Fruit fly (Drosophila melanogaster) whole organism, adult: Measurements from ENCODE around the gene CG12171.

ENCODE experiments used
- CG14711 ChIP-seq: fragments of 200-800 bp; sonication (Bioruptor generic); optimal IDR thresholded peaks from 2 replicates; lab custom pipeline; 2018; ENCODE audit warnings: missing biosample characterization, mild to moderate bottlenecking, missing genetic modification characterization, moderate library complexity
- CG1620 ChIP-seq: fragments of 200-800 bp; sonication (Bioruptor generic); optimal IDR thresholded peaks from 2 replicates; lab custom pipeline; 2016; ENCODE audit warnings: missing biosample characterization, missing genetic modification characterization
- CG33017 ChIP-seq: fragments of 200-800 bp; sonication (Bioruptor generic); optimal IDR thresholded peaks from 2 replicates; lab custom pipeline; 2018; ENCODE audit warnings: missing biosample characterization, mild to moderate bottlenecking, missing genetic modification characterization, moderate library complexity
- CG5204 ChIP-seq: fragments of 200-800 bp; sonication (Bioruptor generic); optimal IDR thresholded peaks from 2 replicates; lab custom pipeline; 2016; ENCODE audit warnings: missing biosample characterization, missing genetic modification characterization
- CG7045 ChIP-seq: fragments of 200-800 bp; sonication (Bioruptor generic); optimal IDR thresholded peaks from 2 replicates; lab custom pipeline; 2017; ENCODE audit warnings: missing biosample characterization, mild to moderate bottlenecking, missing genetic modification characterization
- Hr96 ChIP-seq: fragments of 200-800 bp; sonication (Bioruptor generic); optimal IDR thresholded peaks from 2 replicates; lab custom pipeline; 2016; ENCODE audit warnings: missing biosample characterization, missing genetic modification characterization
- bab1 ChIP-seq: fragments of 200-800 bp; sonication (Bioruptor generic); optimal IDR thresholded peaks from 3 replicates; lab custom pipeline; 2019; ENCODE audit warnings: missing biosample characterization, mild to moderate bottlenecking, missing genetic modification characterization, moderate library complexity
- cic ChIP-seq: fragments of 200-800 bp; sonication (Bioruptor generic); optimal IDR thresholded peaks from 2 replicates; lab custom pipeline; 2017; ENCODE audit warnings: missing biosample characterization, mild to moderate bottlenecking, missing genetic modification characterization, moderate library complexity
- cnc ChIP-seq, 2 experiments: fragments of >200 bp; optimal IDR thresholded peaks; 2 replicates each; lab custom pipeline; 2017
- kay ChIP-seq: fragments of 200-800 bp; sonication (Bioruptor generic); peaks from one replicate; lab custom pipeline; 2016; ENCODE audit warnings: missing biosample characterization, missing genetic modification characterization, borderline replicate concordance
- ovo ChIP-seq: fragments of 200-800 bp; sonication (Bioruptor generic); optimal IDR thresholded peaks from 2 replicates; lab custom pipeline; 2016; ENCODE audit warnings: missing biosample characterization, missing genetic modification characterization
- pad ChIP-seq: fragments of 200-800 bp; sonication (Bioruptor generic); optimal IDR thresholded peaks from 3 replicates; lab custom pipeline; 2017; ENCODE audit warnings: missing biosample characterization, missing genetic modification characterization, mild to moderate bottlenecking, moderate library complexity, missing genetic modification reagents
- tj ChIP-seq: fragments of 200-800 bp; sonication (Bioruptor generic); optimal IDR thresholded peaks from 3 replicates; lab custom pipeline; 2017; ENCODE audit warnings: missing biosample characterization, mild to moderate bottlenecking, missing genetic modification characterization, moderate library complexity
- toe ChIP-seq: fragments of 200-800 bp; sonication (Bioruptor generic); optimal IDR thresholded peaks from 2 replicates; lab custom pipeline; 2016; ENCODE audit warnings: missing biosample characterization, missing genetic modification characterization

DNA sequence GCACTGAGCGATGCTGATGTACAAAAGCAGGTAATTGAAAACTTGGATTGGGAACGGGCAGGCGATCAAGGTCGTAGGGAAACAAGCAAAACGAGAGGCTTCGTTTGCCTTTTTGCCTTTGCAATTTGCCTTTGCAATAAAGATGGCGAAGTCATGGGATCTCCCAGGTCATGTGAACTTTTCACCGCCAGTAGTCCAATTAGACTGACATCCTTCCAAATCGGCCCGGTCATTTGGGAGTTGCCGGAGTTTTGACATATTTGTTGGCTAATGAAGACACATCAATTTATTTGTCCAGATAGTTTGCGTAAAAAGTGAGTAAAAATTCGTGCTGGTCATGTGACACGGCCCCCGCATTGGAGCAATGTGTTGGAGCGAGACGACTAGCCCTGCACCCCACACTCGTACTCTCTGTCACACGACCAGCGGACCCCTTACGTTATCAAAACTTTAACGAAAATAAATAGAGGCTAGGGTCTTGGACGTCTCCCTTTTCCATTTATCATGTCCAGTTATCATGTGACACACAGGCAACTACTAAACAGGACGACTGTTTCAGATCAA lies 41.3 kb upstream of the CG12171 start:
- no peak for TF ChIP-seq CG7045 (GFP tag; lab: Kevin White, UChicago)
- TF ChIP-seq pad (GFP tag; lab: Kevin White, UChicago): peak; percentile 74
- TF ChIP-seq tj: peak; percentile 20
- no peak for TF ChIP-seq kay (GFP tag; lab: Kevin White, UChicago)
- TF ChIP-seq CG14711 (tag; lab: Kevin White, UChicago): no peak
- no peak for TF ChIP-seq CG5204 (GFP tag; lab: Kevin White, UChicago)
- TF ChIP-seq cic: peak; percentile 67
- peak; percentile 15 for TF ChIP-seq bab1 (GFP tag; lab: Kevin White, UChicago)
- no peak for TF ChIP-seq toe (GFP tag; lab: Kevin White, UChicago)
- TF ChIP-seq Hr96 (GFP tag; lab: Kevin White, UChicago): no peak
- TF ChIP-seq ovo (GFP tag; lab: Kevin White, UChicago): no peak
- TF ChIP-seq CG1620 (GFP tag; lab: Kevin White, UChicago): no peak
- no peak for TF ChIP-seq cnc (optimal IDR thresholded peaks at IDR 0.05; lab: Kevin White, UChicago)
- TF ChIP-seq CG33017 (tag; lab: Kevin White, UChicago): no peak
